Fruit fly (Drosophila melanogaster) whole organism: ENCODE measurements around the gene Pex23.

Experiments used
- pan ChIP-seq: fragments of >200 bp; optimal IDR thresholded peaks from 2 replicates; lab custom pipeline; 2017
- psq ChIP-seq: fragments of >200 bp; optimal IDR thresholded peaks from 2 replicates; lab custom pipeline; 2017

dm6 chr3L:20317751-20318150 is 15.8 kb upstream of the Pex23 start:
- TF ChIP-seq psq (no peak), pan (lab: Kevin White, UChicago) (no peak)
